Worm (Caenorhabditis elegans): ENCODE measurements around the gene clec-37.

clec-37 gene

DNA sequence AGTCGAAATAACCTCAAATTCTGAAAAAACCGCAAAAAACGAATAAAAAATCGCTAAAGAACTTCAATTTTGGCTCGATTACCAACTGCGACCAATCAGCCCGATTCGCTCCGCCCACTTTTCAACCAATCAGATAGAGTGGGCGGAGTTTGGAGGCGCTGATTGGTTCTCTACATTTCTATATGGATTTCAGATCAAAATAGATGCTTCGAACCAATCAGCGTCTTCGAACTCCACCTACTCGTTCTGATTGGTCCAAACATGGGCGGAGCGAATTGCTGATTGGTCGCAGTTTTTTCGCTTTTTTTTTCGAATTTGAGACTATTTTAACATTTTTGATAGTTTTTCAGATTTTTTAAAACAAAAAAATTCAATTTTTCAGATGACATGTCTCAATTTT is 43.7 kb downstream of the clec-37 start:
- TF ChIP-seq Y5F2A.4 (GFP tag; optimal IDR thresholded peaks at IDR 0.05) (no peak), ceh-20 (GFP tag; IDR thresholded peaks at IDR 0.05) (no peak), tra-1 (GFP tag; IDR thresholded peaks at IDR 0.05) (no peak), zag-1 (tag; optimal IDR thresholded peaks at IDR 0.05) (no peak), fkh-10 (GFP tag; optimal IDR thresholded peaks at IDR 0.05) (no peak), unc-62 (GFP tag; optimal IDR thresholded peaks at IDR 0.05 in 1 of 2) (peak in 1 of 2 experiments; percentile 48), unc-62 (tag; optimal IDR thresholded peaks at IDR 0.05) (no peak), nhr-237 (tag; optimal IDR thresholded peaks at IDR 0.05) (no peak), lin-15B (tag; optimal IDR thresholded peaks at IDR 0.05) (no peak)

DNA sequence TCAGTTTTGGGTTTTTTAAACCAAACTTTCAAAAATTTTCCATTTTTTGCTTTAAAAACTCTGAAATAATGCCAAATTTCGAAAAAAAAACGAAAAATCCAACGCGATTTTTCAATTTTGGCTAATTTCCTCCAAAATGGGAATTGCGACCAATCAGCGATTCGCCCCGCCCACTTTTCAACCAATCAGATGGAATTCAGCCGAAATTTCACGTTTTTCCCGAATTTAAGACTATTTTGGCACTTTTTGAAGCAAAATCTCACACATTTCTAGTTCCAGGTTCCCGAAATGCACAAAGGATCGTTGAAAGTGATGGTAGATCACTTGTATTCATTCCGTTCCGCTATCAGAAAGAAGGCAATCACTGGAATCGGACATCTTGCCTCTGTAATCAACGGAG is 47.1 kb downstream of the clec-37 start:
- TF ChIP-seq daf-16 (GFP tag; optimal IDR thresholded peaks at IDR 0.05) (no peak), daf-16 (tag; optimal IDR thresholded peaks at IDR 0.05) (no peak), aha-1 (tag) (peak; percentile 68)

DNA sequence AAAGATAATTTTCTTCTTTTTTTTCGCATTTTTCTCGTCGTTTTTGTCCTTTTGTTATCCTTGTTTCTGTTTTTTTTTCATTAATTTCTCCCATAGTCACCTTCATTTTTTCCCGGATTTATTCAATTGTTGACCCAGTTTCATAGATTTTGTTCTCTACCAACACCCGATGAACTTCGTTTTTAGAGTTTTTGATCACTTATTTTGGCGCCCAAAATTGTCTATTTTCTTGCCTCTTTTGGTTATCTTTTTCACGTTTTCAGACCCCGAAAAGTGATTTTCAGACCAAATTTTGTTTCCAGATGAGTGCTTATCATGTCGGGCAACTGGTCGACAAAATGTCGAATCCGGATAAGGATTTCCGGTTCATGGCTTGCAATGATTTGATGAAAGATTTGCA is 49.3 kb downstream of the clec-37 start, which contains the start of gene cand-1:
Gene cand-1, plus strand, starts transcription at position 301 of the 400 bp plus-strand sequence.
- no peak for TF ChIP-seq nhr-111 (GFP tag; optimal IDR thresholded peaks at IDR 0.05)
- TF ChIP-seq ZK546.5 (tag; optimal IDR thresholded peaks at IDR 0.05): no peak
- TF ChIP-seq F10B5.3 (tag; optimal IDR thresholded peaks at IDR 0.05): no peak

DNA sequence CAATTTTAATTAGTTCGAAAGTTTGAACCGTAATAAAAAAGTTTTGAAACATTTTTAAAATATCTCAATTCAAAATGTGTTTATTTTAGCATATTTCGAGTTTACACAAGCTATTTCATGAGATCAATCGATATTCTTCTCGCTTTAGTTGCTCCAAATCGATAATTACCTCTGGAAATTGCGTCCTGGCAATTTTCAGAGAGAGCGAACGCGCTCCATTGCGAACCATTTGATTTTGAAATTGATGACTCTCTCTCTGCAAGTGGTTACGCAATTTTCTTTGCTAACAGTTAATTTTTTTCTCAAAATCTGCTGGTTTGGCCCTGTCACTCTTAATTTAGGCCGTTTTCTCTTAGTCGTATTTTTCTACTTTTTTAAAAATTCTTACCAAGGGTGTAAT is 51.4 kb downstream of the clec-37 start:
- TF ChIP-seq zfp-2 (tag; optimal IDR thresholded peaks at IDR 0.05) (no peak), nhr-28 (tag; optimal IDR thresholded peaks at IDR 0.05) (no peak), fos-1 (tag; optimal IDR thresholded peaks at IDR 0.05) (no peak), lir-3 (tag; optimal IDR thresholded peaks at IDR 0.05) (no peak), mxl-2 (GFP tag; conservative IDR thresholded peaks at IDR 0.05) (no peak), lin-38 (GFP tag; IDR thresholded peaks at IDR 0.05) (peak; percentile 16; the same call in 1 of the 2 replicates), mes-2 (tag; optimal IDR thresholded peaks at IDR 0.05; ENCODE audit: poor library complexity, severe bottlenecking) (peak; percentile 3), aha-1 (tag) (peak; percentile 48), zip-2 (tag; optimal IDR thresholded peaks at IDR 0.05) (no peak), lsy-2 (tag; optimal IDR thresholded peaks at IDR 0.05) (no peak)
